Fruit fly (Drosophila melanogaster) whole organism, wandering third instar larva: ENCODE data around the gene CG2120.

Experiments
- Abd-B ChIP-seq: fragments of >200 bp; optimal IDR thresholded peaks from 2 replicates; lab custom pipeline; 2017; ENCODE audit warnings: missing biosample characterization, missing genetic modification characterization
- CG9705 ChIP-seq: fragments of 200-800 bp; sonication (Bioruptor generic); optimal IDR thresholded peaks from 2 replicates; lab custom pipeline; 2018; ENCODE audit warnings: missing biosample characterization, mild to moderate bottlenecking, missing genetic modification characterization
- Dfd ChIP-seq: fragments of >200 bp; optimal IDR thresholded peaks from 2 replicates; lab custom pipeline; 2017; ENCODE audit warnings: missing biosample characterization, missing genetic modification characterization
- Dif ChIP-seq: fragments of 200-275, 200-300 bp; sonication (Bioruptor generic); optimal IDR thresholded peaks from 2 replicates; lab custom pipeline; 2018; ENCODE audit warnings: missing biosample characterization, missing genetic modification characterization; ENCODE audit not compliant: partially characterized antibody
- HLH106 ChIP-seq: fragments of 200-800 bp; optimal IDR thresholded peaks from 3 replicates; lab custom pipeline; 2019; ENCODE audit warnings: missing biosample characterization, mild to moderate bottlenecking, missing genetic modification characterization, moderate library complexity
- Hnf4 ChIP-seq: fragments of 200-800 bp; sonication (Bioruptor generic); optimal IDR thresholded peaks from 2 replicates; lab custom pipeline; 2016; ENCODE audit warnings: missing biosample characterization, mild to moderate bottlenecking, missing genetic modification characterization
- Hr78 ChIP-seq: fragments of >200 bp; optimal IDR thresholded peaks from 2 replicates; lab custom pipeline; 2017; ENCODE audit warnings: missing biosample characterization, missing genetic modification characterization
- Hr83 ChIP-seq: fragments of 200-300 bp; sonication (Bioruptor generic); optimal IDR thresholded peaks from 2 replicates; lab custom pipeline; 2016; ENCODE audit warnings: missing biosample characterization, mild to moderate bottlenecking, missing genetic modification characterization, moderate library complexity; ENCODE audit not compliant: poor library complexity, severe bottlenecking
- Jra ChIP-seq: sonication (Bioruptor generic); optimal IDR thresholded peaks from 2 replicates; lab custom pipeline; 2016; ENCODE audit warnings: missing biosample characterization, missing genetic modification characterization
- Mio ChIP-seq: sonication (Bioruptor generic); optimal IDR thresholded peaks from 2 replicates; lab custom pipeline; 2016; ENCODE audit warnings: missing biosample characterization, missing genetic modification characterization
- Myc ChIP-seq: fragments of >200 bp; optimal IDR thresholded peaks from 2 replicates; lab custom pipeline; 2017
- N ChIP-seq: fragments of >200 bp; optimal IDR thresholded peaks from 2 replicates; lab custom pipeline; 2018; ENCODE audit warnings: missing biosample characterization, missing external identifiers, missing genetic modification characterization
- Rel ChIP-seq, 2 experiments: fragments of 200-800 bp; sonication (Bioruptor generic) in 1 of 2; optimal IDR thresholded peaks; 2 replicates in 1 of 2; 3 replicates in 1 of 2; lab custom pipeline; 2016 to 2019; ENCODE audit warnings: mild to moderate bottlenecking in 2 of 2, missing biosample characterization in 2 of 2, missing genetic modification characterization in 2 of 2, moderate library complexity in 1 of 2
- Sp1 ChIP-seq: fragments of 200-800 bp; sonication (Bioruptor generic); optimal IDR thresholded peaks from 3 replicates; lab custom pipeline; 2019; ENCODE audit warnings: missing biosample characterization, mild to moderate bottlenecking, missing genetic modification characterization, moderate library complexity
- Vsx2 ChIP-seq: fragments of 200-300, 225-300 bp; sonication (Bioruptor generic); optimal IDR thresholded peaks from 2 replicates; lab custom pipeline; 2018; ENCODE audit warnings: missing biosample characterization, missing genetic modification characterization; ENCODE audit not compliant: partially characterized antibody
- br ChIP-seq: fragments of 200-800 bp; sonication (Bioruptor generic); optimal IDR thresholded peaks from 2 replicates; lab custom pipeline; 2016; ENCODE audit warnings: missing biosample characterization, missing genetic modification characterization
- brk ChIP-seq: fragments of 200-800 bp; sonication (Bioruptor generic); optimal IDR thresholded peaks from 2 replicates; lab custom pipeline; 2016; ENCODE audit warnings: missing biosample characterization, mild to moderate bottlenecking, missing genetic modification characterization
- dl ChIP-seq, 2 experiments: fragments of 175-275, 200-275 bp in 1 of 2; fragments of 200-275 bp in 1 of 2; sonication (Bioruptor generic); optimal IDR thresholded peaks; lab custom pipeline; 2018; ENCODE audit warnings: mild to moderate bottlenecking in 2 of 2, missing biosample characterization in 2 of 2, missing genetic modification characterization in 2 of 2, moderate library complexity in 2 of 2; ENCODE audit not compliant: partially characterized antibody in 2 of 2, insufficient read depth in 1 of 2
- dmrt93B ChIP-seq: fragments of 200-800 bp; sonication (Bioruptor generic); optimal IDR thresholded peaks from 2 replicates; lab custom pipeline; 2018; ENCODE audit warnings: missing biosample characterization, mild to moderate bottlenecking, missing genetic modification characterization
- dsf ChIP-seq: sonication (Bioruptor generic); optimal IDR thresholded peaks from 2 replicates; lab custom pipeline; 2016; ENCODE audit warnings: missing biosample characterization, missing genetic modification characterization, borderline replicate concordance
- ey ChIP-seq: fragments of 200-800 bp; sonication (Bioruptor generic); optimal IDR thresholded peaks from 2 replicates; lab custom pipeline; 2016; ENCODE audit warnings: missing biosample characterization, missing genetic modification characterization
- fru ChIP-seq: fragments of 200-800 bp; sonication (Bioruptor generic); optimal IDR thresholded peaks from 3 replicates; lab custom pipeline; 2016; ENCODE audit warnings: missing biosample characterization, mild to moderate bottlenecking, missing genetic modification characterization
- jim ChIP-seq: fragments of 175-275, 200-325 bp; sonication (Bioruptor generic); optimal IDR thresholded peaks from 2 replicates; lab custom pipeline; 2016; ENCODE audit warnings: missing biosample characterization, mild to moderate bottlenecking, missing genetic modification characterization
- lola ChIP-seq: fragments of >200 bp; optimal IDR thresholded peaks from 2 replicates; lab custom pipeline; 2017; ENCODE audit warnings: missing biosample characterization, missing genetic modification characterization
- pan ChIP-seq: fragments of >200 bp; optimal IDR thresholded peaks from 2 replicates; lab custom pipeline; 2017
- psq ChIP-seq: fragments of 200-800 bp; sonication (Bioruptor generic); optimal IDR thresholded peaks from 3 replicates; lab custom pipeline; 2017; ENCODE audit warnings: missing biosample characterization, mild to moderate bottlenecking, missing genetic modification characterization, moderate library complexity
- rgr ChIP-seq: fragments of 200-800 bp; sonication (Bioruptor generic); optimal IDR thresholded peaks from 3 replicates; lab custom pipeline; 2016; ENCODE audit warnings: missing biosample characterization, mild to moderate bottlenecking, missing genetic modification characterization
- sage ChIP-seq: fragments of 200-800 bp; sonication (Bioruptor generic); optimal IDR thresholded peaks from 2 replicates; lab custom pipeline; 2016; ENCODE audit warnings: missing biosample characterization, mild to moderate bottlenecking, missing genetic modification characterization
- tai ChIP-seq: sonication (Bioruptor generic); optimal IDR thresholded peaks from 2 replicates; lab custom pipeline; 2016; ENCODE audit warnings: missing biosample characterization, missing genetic modification characterization
- usp ChIP-seq: fragments of >200 bp; optimal IDR thresholded peaks from 2 replicates; lab custom pipeline; 2017; ENCODE audit warnings: missing biosample characterization, missing genetic modification characterization
- woc ChIP-seq: sonication (Bioruptor generic); optimal IDR thresholded peaks from 2 replicates; lab custom pipeline; 2016; ENCODE audit warnings: missing biosample characterization, mild to moderate bottlenecking, missing genetic modification characterization

CG2120 gene

DNA sequence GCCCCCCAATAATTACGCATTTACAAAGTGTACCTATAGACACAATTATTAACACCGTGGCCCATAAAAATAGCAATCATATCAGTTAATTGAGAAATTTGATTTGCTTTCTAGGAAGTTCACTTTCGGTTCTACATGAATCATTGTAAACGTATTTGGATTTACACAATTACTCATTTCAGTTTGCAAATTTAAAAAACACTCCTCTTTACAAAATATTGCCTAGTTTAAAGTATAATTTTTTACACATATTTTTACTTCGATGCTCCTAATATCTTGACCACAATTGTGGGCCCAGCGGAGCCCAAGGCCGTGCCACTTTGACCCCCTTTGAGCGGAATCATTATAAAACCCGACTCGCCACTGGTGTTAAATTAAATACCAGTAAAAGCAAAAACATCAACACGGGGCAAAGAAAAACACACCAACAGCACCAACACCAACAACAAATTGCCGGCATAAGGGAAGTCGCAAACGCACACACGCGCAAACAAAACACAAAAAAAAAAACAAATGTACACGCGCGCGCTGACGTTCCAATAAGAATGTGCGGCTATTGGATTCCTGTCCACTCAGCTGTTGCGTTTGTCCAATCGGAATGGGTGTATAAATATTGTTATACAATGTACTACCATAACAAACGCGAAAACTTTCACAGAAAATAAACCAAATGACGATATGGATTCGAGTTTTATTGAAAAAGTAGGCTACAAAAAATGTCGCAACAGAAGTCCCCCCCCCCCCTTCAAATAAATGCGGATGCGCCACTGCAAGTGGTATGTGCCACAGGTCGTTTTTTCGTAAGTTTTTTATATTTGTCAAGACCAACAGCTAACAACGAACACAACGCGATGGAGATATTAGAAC, 20.9 kb upstream of the CG2120 start (continued):
- TF ChIP-seq dl (GFP tag; optimal IDR thresholded peaks at IDR 0.05; lab: Kevin White, UChicago; ENCODE audit: insufficient read depth in 1 of 2, partially characterized antibody in 2 of 2) (no peak), dmrt93B (no peak)
- TF ChIP-seq, all 38 proteins: peak for 9

dm6 chrX:8115343-8115676, 20.3 kb upstream of the CG2120 start:
- no peak for TF ChIP-seq Dif (GFP tag; lab: Kevin White, UChicago)
- no peak for TF ChIP-seq Sp1 (GFP tag; lab: Kevin White, UChicago)
- no peak for TF ChIP-seq Dfd (GFP tag; lab: Kevin White, UChicago)
- no peak for TF ChIP-seq usp (GFP tag; lab: Kevin White, UChicago)
- no peak for TF ChIP-seq Mio (GFP tag; lab: Kevin White, UChicago)
- no peak for TF ChIP-seq Hr83 (GFP tag; lab: Kevin White, UChicago)
- TF ChIP-seq dl (GFP tag; optimal IDR thresholded peaks at IDR 0.05; lab: Kevin White, UChicago; ENCODE audit: insufficient read depth in 1 of 2, partially characterized antibody in 2 of 2) = no peak
- no peak for TF ChIP-seq dsf (GFP tag; lab: Kevin White, UChicago)
- no peak for TF ChIP-seq fru (GFP tag; lab: Kevin White, UChicago)
- TF ChIP-seq br (GFP tag; lab: Kevin White, UChicago) = no peak
- TF ChIP-seq ey = no peak
- no peak for TF ChIP-seq tai (GFP tag; lab: Kevin White, UChicago)
- TF ChIP-seq N (GFP tag; lab: Kevin White, UChicago) = no peak

DNA sequence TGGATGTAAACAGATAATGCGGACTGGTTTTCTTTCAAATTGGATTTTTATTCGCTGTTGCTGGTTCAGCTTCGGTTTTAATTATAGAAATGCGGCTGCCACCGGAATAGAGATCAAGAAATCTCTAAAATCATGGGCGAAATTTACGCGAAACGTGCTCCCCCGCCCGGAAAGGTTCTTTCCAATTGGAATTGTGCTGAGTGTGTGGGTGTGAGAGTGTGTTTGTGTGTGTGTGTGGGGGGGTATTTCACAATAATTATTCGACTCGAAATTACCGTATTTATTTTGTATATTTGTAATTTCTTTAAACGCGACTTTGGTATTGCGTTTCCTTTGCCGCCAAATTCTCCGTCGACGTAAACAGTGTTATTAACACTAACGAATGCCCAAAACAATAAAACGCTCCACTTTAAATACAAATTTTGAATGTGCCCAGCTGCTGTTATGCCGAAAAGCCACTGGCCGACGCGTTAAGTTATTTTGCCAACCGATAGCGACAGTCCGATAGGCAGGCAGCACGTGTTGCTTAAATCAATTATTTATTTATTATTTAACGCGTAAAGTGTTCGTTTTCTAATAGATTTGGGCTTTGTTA, 19.8 kb upstream of the CG2120 start, which contains the start of gene Gclc:
Gclc (minus strand) TSS at position 431 of the 595 bp plus-strand sequence.
- TF ChIP-seq rgr = peak; percentile 11
- TF ChIP-seq ey = peak; percentile 3
- TF ChIP-seq Rel (GFP tag; optimal IDR thresholded peaks at IDR 0.05; lab: Kevin White, UChicago) = no peak
- TF ChIP-seq Rel (tag; optimal IDR thresholded peaks at IDR 0.05; lab: Kevin White, UChicago) = peak; percentile 83
- TF ChIP-seq Myc = peak; percentile 48
- no peak for TF ChIP-seq dsf (GFP tag; lab: Kevin White, UChicago)
- no peak for TF ChIP-seq br (GFP tag; lab: Kevin White, UChicago)

DNA sequence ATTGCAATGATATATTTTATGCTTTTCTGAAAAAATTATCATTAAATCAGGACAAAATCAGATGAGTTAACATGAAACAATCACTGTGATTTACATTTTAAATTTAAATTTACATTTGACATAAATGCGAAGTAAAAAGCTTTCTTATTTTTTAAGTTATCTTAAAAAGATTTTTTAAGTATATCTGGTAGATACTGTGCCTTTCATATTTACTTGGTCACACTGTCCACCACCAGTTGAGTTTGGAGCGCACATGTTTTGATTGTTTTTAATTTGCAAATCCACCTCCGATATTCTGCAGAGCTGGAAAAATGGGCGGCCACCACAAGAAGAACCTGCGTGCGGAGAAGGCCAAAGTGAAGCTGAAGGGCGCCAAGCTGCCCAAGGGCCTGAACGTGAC, 18.8 kb upstream of the CG2120 start, which contains the start of gene CG1575:
CG1575 (plus strand) TSS at position 200 of the 400 bp plus-strand sequence.
- TF ChIP-seq woc (GFP tag; lab: Kevin White, UChicago) = no peak
- TF ChIP-seq fru (GFP tag; lab: Kevin White, UChicago) = no peak
- TF ChIP-seq Hr78 (GFP tag; lab: Kevin White, UChicago) = no peak
- no peak for TF ChIP-seq tai (GFP tag; lab: Kevin White, UChicago)
- TF ChIP-seq HLH106 = no peak
- no peak for TF ChIP-seq Jra
- TF ChIP-seq Hnf4 (GFP tag; lab: Kevin White, UChicago) = no peak
- TF ChIP-seq ey = no peak
- no peak for TF ChIP-seq sage (GFP tag; lab: Kevin White, UChicago)
- no peak for TF ChIP-seq Vsx2 (GFP tag; lab: Kevin White, UChicago)
- TF ChIP-seq jim = no peak
- TF ChIP-seq lola (GFP tag; lab: Kevin White, UChicago) = no peak
- TF ChIP-seq Mio (GFP tag; lab: Kevin White, UChicago) = no peak
- TF ChIP-seq dsf (GFP tag; lab: Kevin White, UChicago) = no peak
- TF ChIP-seq brk (GFP tag; lab: Kevin White, UChicago) = no peak

- no peak for TF ChIP-seq Myc
- no peak for TF ChIP-seq Dfd (GFP tag; lab: Kevin White, UChicago)
- no peak for TF ChIP-seq Rel (GFP tag; optimal IDR thresholded peaks at IDR 0.05; lab: Kevin White, UChicago)
- no peak for TF ChIP-seq Rel (tag; optimal IDR thresholded peaks at IDR 0.05; lab: Kevin White, UChicago)
- TF ChIP-seq CG9705 (GFP tag; lab: Kevin White, UChicago) = no peak
- TF ChIP-seq sage (GFP tag; lab: Kevin White, UChicago) = no peak
- TF ChIP-seq Dif (GFP tag; lab: Kevin White, UChicago) = no peak
- no peak for TF ChIP-seq pan (lab: Kevin White, UChicago)
- TF ChIP-seq psq (GFP tag; lab: Kevin White, UChicago) = no peak
- no peak for TF ChIP-seq Sp1 (GFP tag; lab: Kevin White, UChicago)
- TF ChIP-seq Abd-B (GFP tag; lab: Kevin White, UChicago) = no peak
Observed at dm6 chrX:8120939-8121338, 14.7 kb upstream of the CG2120 start, which contains the start of gene CG2260. Gene CG2260 (minus strand): TSS chrX:8121147.
